Worm (Caenorhabditis elegans) whole organism, L3 larva: Measurements from ENCODE around the gene sdz-36.

ENCODE experiments used
- R02D3.7 ChIP-seq: fragments of 150-350 bp; optimal IDR thresholded peaks from 2 replicates; lab custom pipeline; 2014; ENCODE audit warnings: missing biosample characterization, missing genetic modification characterization
- egl-27 ChIP-seq: sonication (generic microtip); optimal IDR thresholded peaks from 4 replicates; lab custom pipeline; 2017; ENCODE audit warnings: missing biosample characterization, missing genetic modification reagents, missing genetic modification characterization
- nhr-12 ChIP-seq: fragments of 150-350 bp; optimal IDR thresholded peaks from 2 replicates; lab custom pipeline; 2014; ENCODE audit warnings: missing biosample characterization, missing genetic modification characterization
- nhr-25 ChIP-seq: sonication (generic microtip); optimal IDR thresholded peaks from 2 replicates; lab custom pipeline; 2017; ENCODE audit warnings: missing biosample characterization, missing genetic modification characterization
- nhr-77 ChIP-seq: fragments of 150-350 bp; optimal IDR thresholded peaks from 2 replicates; lab custom pipeline; 2014; ENCODE audit warnings: missing biosample characterization, missing genetic modification characterization
- unc-39 ChIP-seq: sonication (generic microtip); optimal IDR thresholded peaks from 4 replicates; lab custom pipeline; 2017; ENCODE audit warnings: missing biosample characterization, missing genetic modification characterization
- unc-62 ChIP-seq: fragments of 150-350 bp; sonication (generic microtip); optimal IDR thresholded peaks from 4 replicates; lab custom pipeline; 2014; ENCODE audit warnings: missing biosample characterization, missing genetic modification reagents, missing genetic modification characterization
- zag-1 ChIP-seq: fragments of 150-350 bp; optimal IDR thresholded peaks from 2 replicates; lab custom pipeline; 2014; ENCODE audit warnings: missing biosample characterization, missing genetic modification characterization

DNA sequence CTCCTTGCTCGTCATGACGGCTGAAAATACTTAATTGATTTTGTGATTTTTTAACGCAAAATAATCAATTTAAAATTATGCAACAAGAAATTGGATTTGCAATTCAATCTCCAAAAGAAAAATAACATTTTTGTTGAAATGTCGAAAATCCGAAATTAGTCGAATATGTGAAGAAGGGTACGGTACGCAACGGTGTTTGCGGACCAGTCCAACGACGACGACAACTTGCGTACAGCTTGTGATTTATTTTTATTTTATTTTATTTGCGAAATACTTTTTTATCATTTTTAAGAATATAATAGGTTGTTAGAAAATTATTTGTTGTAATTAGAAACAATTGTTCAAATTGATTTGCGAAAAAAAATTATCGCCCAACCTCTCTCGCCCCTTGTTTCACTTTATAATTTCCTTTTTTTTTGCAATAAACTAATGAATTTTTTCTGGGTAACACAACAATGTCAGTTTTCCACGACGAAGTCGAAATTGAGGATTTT, 16.0 kb downstream of the sdz-36 start, which contains the start of the genes dcaf-1 and dph-3:
- TF ChIP-seq nhr-77 (tag; lab: Kevin White, UChicago) (no peak), R02D3.7 (tag; lab: Kevin White, UChicago) (no peak), unc-62 (no peak), nhr-12 (tag; lab: Kevin White, UChicago) (no peak), egl-27 (no peak), nhr-25 (tag; lab: Kevin White, UChicago) (no peak), zag-1 (tag; lab: Kevin White, UChicago) (no peak), unc-39 (tag; lab: Kevin White, UChicago) (no peak)
